Worm (Caenorhabditis elegans) whole organism, L1 larva: ENCODE data around the gene F18A12.2.

Source experiments
- C04F5.9 ChIP-seq: sonication (generic microtip); optimal IDR thresholded peaks from 2 replicates; lab custom pipeline; 2016; ENCODE audit warnings: missing genetic modification characterization, missing compliant biosample characterization
- C16A3.4 ChIP-seq: fragments of 150-350 bp; optimal IDR thresholded peaks from 2 replicates; lab custom pipeline; 2014; ENCODE audit warnings: missing biosample characterization, missing genetic modification characterization
- F16B12.6 ChIP-seq: fragments of 150-350 bp; optimal IDR thresholded peaks from 2 replicates; lab custom pipeline; 2014; ENCODE audit warnings: missing biosample characterization, missing genetic modification characterization
- Y116A8C.19 ChIP-seq: sonication (generic microtip); optimal IDR thresholded peaks from 2 replicates; lab custom pipeline; 2016; ENCODE audit warnings: missing compliant biosample characterization, missing genetic modification characterization, borderline replicate concordance
- alr-1 ChIP-seq: fragments of 200-800 bp; sonication (Bioruptor generic); optimal IDR thresholded peaks from 2 replicates; lab custom pipeline; 2018; ENCODE audit warnings: borderline replicate concordance, mild to moderate bottlenecking, missing genetic modification characterization, missing compliant biosample characterization
- ama-1 ChIP-seq: fragments of 150-350 bp; optimal IDR thresholded peaks from 2 replicates; lab custom pipeline; 2014
- ceh-8 ChIP-seq: fragments of 200-800 bp; sonication (Bioruptor generic); optimal IDR thresholded peaks from 2 replicates; lab custom pipeline; 2018; ENCODE audit warnings: mild to moderate bottlenecking, missing genetic modification characterization, moderate library complexity, missing compliant biosample characterization
- dpl-1 ChIP-seq, 3 experiments: fragments of 150-350 bp in 2 of 3; sonication (generic microtip) in 1 of 3; optimal IDR thresholded peaks; 2 replicates each; lab custom pipeline; 2014 to 2017; ENCODE audit warnings: missing biosample characterization in 3 of 3, missing genetic modification characterization in 3 of 3, missing genetic modification reagents in 3 of 3
- efl-1 ChIP-seq, 4 experiments: fragments of 150-350 bp; optimal IDR thresholded peaks in 3 of 4; peaks in 1 of 4; 1 replicate in 1 of 4; 2 replicates in 3 of 4; lab custom pipeline; 2014; ENCODE audit warnings: missing biosample characterization in 2 of 4, missing genetic modification characterization in 2 of 4, missing genetic modification reagents in 2 of 4
- egl-13 ChIP-seq: sonication (generic microtip); optimal IDR thresholded peaks from 2 replicates; lab custom pipeline; 2016; ENCODE audit warnings: missing genotype, missing genetic modification reagents, missing genetic modification characterization, missing compliant biosample characterization
- elt-2 ChIP-seq: sonication (generic microtip); optimal IDR thresholded peaks from 2 replicates; lab custom pipeline; 2016; ENCODE audit warnings: missing genetic modification characterization, mild to moderate bottlenecking, inconsistent platforms, missing compliant biosample characterization, missing genetic modification reagents
- fkh-10 ChIP-seq: sonication (generic microtip); optimal IDR thresholded peaks from 2 replicates; lab custom pipeline; 2017; ENCODE audit warnings: missing biosample characterization, missing genetic modification reagents, missing genetic modification characterization
- fkh-8 ChIP-seq: sonication (generic microtip); optimal IDR thresholded peaks from 2 replicates; lab custom pipeline; 2016; ENCODE audit warnings: mild to moderate bottlenecking, missing genetic modification characterization, missing compliant biosample characterization
- grh-1 ChIP-seq: fragments of 200-800 bp; sonication (Bioruptor generic); IDR thresholded peaks from 2 replicates; pipeline ENCODE4 v1.3.6; 2022; ENCODE audit warnings: missing genetic modification reagents, missing genetic modification characterization, missing compliant biosample characterization
- hlh-4 ChIP-seq: sonication (generic microtip); optimal IDR thresholded peaks from 2 replicates; lab custom pipeline; 2016; ENCODE audit warnings: mild to moderate bottlenecking, missing genetic modification characterization, missing compliant biosample characterization
- hpl-2 ChIP-seq: fragments of 150-350 bp; optimal IDR thresholded peaks from 2 replicates; lab custom pipeline; 2014; ENCODE audit warnings: missing biosample characterization, missing genetic modification reagents, missing genetic modification characterization
- irx-1 ChIP-seq: sonication (generic microtip); optimal IDR thresholded peaks from 2 replicates; lab custom pipeline; 2016; ENCODE audit warnings: missing genetic modification characterization, missing compliant biosample characterization
- isw-1 ChIP-seq: fragments of 200-800 bp; sonication (Bioruptor generic); IDR thresholded peaks from 2 replicates; pipeline ENCODE4 v1.3.6; 2022; ENCODE audit warnings: missing genetic modification characterization, missing compliant biosample characterization
- jun-1 ChIP-seq: fragments of 150-350 bp; optimal IDR thresholded peaks from 2 replicates; lab custom pipeline; 2014; ENCODE audit warnings: missing biosample characterization, missing genetic modification reagents, missing genetic modification characterization
- lin-14 ChIP-seq: fragments of 200-800 bp; sonication (Bioruptor generic); optimal IDR thresholded peaks from 2 replicates; lab custom pipeline; 2018; ENCODE audit warnings: mild to moderate bottlenecking, missing genetic modification characterization, moderate library complexity, missing compliant biosample characterization
- lin-35 ChIP-seq, 2 experiments: fragments of 150-350 bp; optimal IDR thresholded peaks; 2 replicates each; lab custom pipeline; 2014; ENCODE audit warnings: missing biosample characterization in 2 of 2, missing genetic modification characterization in 2 of 2, missing genetic modification reagents in 2 of 2
- mdl-1 ChIP-seq, 2 experiments: fragments of 150-350 bp; optimal IDR thresholded peaks; 2 replicates each; lab custom pipeline; 2014 to 2017; ENCODE audit warnings: missing biosample characterization in 2 of 2, missing genetic modification characterization in 2 of 2, inconsistent platforms in 1 of 2
- mef-2 ChIP-seq: fragments of 150-350 bp; optimal IDR thresholded peaks from 2 replicates; lab custom pipeline; 2014; ENCODE audit warnings: missing biosample characterization, missing genetic modification characterization
- mep-1 ChIP-seq: fragments of 150-350 bp; optimal IDR thresholded peaks from 2 replicates; lab custom pipeline; 2014; ENCODE audit warnings: missing biosample characterization, missing genetic modification characterization
- nhr-12 ChIP-seq: sonication (generic microtip); optimal IDR thresholded peaks from 2 replicates; lab custom pipeline; 2017; ENCODE audit warnings: missing biosample characterization, missing genetic modification characterization
- nhr-20 ChIP-seq: sonication (generic microtip); optimal IDR thresholded peaks from 2 replicates; lab custom pipeline; 2016; ENCODE audit warnings: mild to moderate bottlenecking, missing genetic modification characterization, missing compliant biosample characterization
- nhr-28 ChIP-seq: fragments of 150-350 bp; optimal IDR thresholded peaks from 2 replicates; lab custom pipeline; 2014; ENCODE audit warnings: missing biosample characterization, missing genetic modification characterization
- nhr-47 ChIP-seq: sonication (generic microtip); optimal IDR thresholded peaks from 2 replicates; lab custom pipeline; 2016; ENCODE audit warnings: mild to moderate bottlenecking, missing genetic modification characterization, moderate library complexity, missing compliant biosample characterization
- nhr-71 ChIP-seq: sonication (generic microtip); optimal IDR thresholded peaks from 2 replicates; lab custom pipeline; 2016; ENCODE audit warnings: mild to moderate bottlenecking, missing genetic modification characterization, moderate library complexity, missing compliant biosample characterization
- nhr-77 ChIP-seq: fragments of 150-350 bp; optimal IDR thresholded peaks from 2 replicates; lab custom pipeline; 2014; ENCODE audit warnings: missing biosample characterization, missing genetic modification characterization
- nhr-84 ChIP-seq: sonication (generic microtip); optimal IDR thresholded peaks from 2 replicates; lab custom pipeline; 2017; ENCODE audit warnings: missing biosample characterization, missing genetic modification characterization
- nhr-85 ChIP-seq: sonication (generic microtip); peaks from one replicate; lab custom pipeline; 2016; ENCODE audit warnings: missing genetic modification characterization, inconsistent platforms, missing compliant biosample characterization
- nhr-90 ChIP-seq: sonication (generic microtip); optimal IDR thresholded peaks from 2 replicates; lab custom pipeline; 2016; ENCODE audit warnings: mild to moderate bottlenecking, missing genetic modification characterization, missing compliant biosample characterization; ENCODE audit not compliant: poor library complexity
- pag-3 ChIP-seq: sonication (generic microtip); optimal IDR thresholded peaks from 2 replicates; lab custom pipeline; 2017; ENCODE audit warnings: missing genetic modification characterization, mild to moderate bottlenecking, missing compliant biosample characterization, antibody characterized with exemption, borderline replicate concordance; ENCODE audit not compliant: insufficient read depth
- rnt-1 ChIP-seq: sonication (generic microtip); optimal IDR thresholded peaks from 2 replicates; lab custom pipeline; 2016; ENCODE audit warnings: mild to moderate bottlenecking, missing genetic modification characterization, moderate library complexity, missing compliant biosample characterization
- skn-1 ChIP-seq: fragments of 150-350 bp; optimal IDR thresholded peaks from 2 replicates; lab custom pipeline; 2014; ENCODE audit warnings: missing biosample characterization, missing genetic modification characterization
- snpc-4 ChIP-seq: fragments of 150-350 bp; optimal IDR thresholded peaks from 2 replicates; lab custom pipeline; 2014; ENCODE audit warnings: missing biosample characterization, missing genetic modification characterization
- sox-4 ChIP-seq: sonication (generic microtip); optimal IDR thresholded peaks from 2 replicates; lab custom pipeline; 2016; ENCODE audit warnings: missing genetic modification characterization, missing compliant biosample characterization
- sptf-1 ChIP-seq: fragments of 150-350 bp; optimal IDR thresholded peaks from 2 replicates; lab custom pipeline; 2014; ENCODE audit warnings: missing biosample characterization, missing genetic modification characterization
- unc-130 ChIP-seq: fragments of 150-350 bp; optimal IDR thresholded peaks from 2 replicates; lab custom pipeline; 2017; ENCODE audit warnings: missing biosample characterization, missing genetic modification characterization, inconsistent platforms
- unc-30 ChIP-seq: sonication (generic microtip); optimal IDR thresholded peaks from 2 replicates; lab custom pipeline; 2017; ENCODE audit warnings: missing biosample characterization, missing genetic modification characterization
- vab-15 ChIP-seq: sonication (generic microtip); optimal IDR thresholded peaks from 2 replicates; lab custom pipeline; 2017; ENCODE audit warnings: missing genotype, mild to moderate bottlenecking, missing genetic modification characterization, missing compliant biosample characterization
- zag-1 ChIP-seq: fragments of 150-350 bp; optimal IDR thresholded peaks from 2 replicates; lab custom pipeline; 2014; ENCODE audit warnings: missing biosample characterization, missing genetic modification characterization
- ztf-11 ChIP-seq, 2 experiments: sonication (generic microtip); optimal IDR thresholded peaks; 2 replicates each; lab custom pipeline; 2016 to 2017; ENCODE audit warnings: missing genetic modification characterization in 2 of 2, missing biosample characterization in 1 of 2, missing compliant biosample characterization in 1 of 2
- ztf-4 ChIP-seq: fragments of 150-350 bp; optimal IDR thresholded peaks from 2 replicates; lab custom pipeline; 2014; ENCODE audit warnings: missing biosample characterization, missing genetic modification characterization

Gene F18A12.2

DNA sequence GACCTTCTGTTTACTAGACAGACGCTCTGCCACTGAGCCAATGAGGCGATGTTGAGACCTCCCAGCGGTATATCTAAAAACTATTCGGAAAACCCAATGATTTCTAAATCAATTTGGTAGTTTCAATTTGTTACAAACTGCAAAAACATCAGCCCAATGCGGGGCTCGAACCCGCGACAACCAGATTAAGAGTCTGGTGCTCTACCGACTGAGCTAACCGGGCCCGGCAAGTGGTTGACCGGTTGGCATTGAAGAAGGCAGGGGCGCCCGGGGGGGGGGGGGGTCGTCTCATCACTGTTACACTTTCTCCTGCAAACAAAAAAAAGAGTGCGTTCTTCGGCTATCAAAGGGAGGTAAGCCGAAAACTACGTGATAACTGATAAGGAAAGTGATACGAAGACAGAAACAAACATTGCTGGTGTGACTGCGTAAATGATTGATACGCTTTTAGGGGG lies 24.6 kb downstream of the F18A12.2 start (continued):
- TF ChIP-seq sox-4 (tag; lab: Kevin White, UChicago) (no peak), vab-15 (tag; lab: Kevin White, UChicago) (no peak), nhr-28 (tag; lab: Kevin White, UChicago) (no peak), skn-1 (tag; lab: Kevin White, UChicago) (no peak), fkh-8 (no peak), hlh-4 (tag; lab: Kevin White, UChicago) (no peak), ceh-8 (no peak), F16B12.6 (tag; lab: Kevin White, UChicago) (no peak), unc-30 (no peak), nhr-47 (peak; percentile 64), pag-3 (tag; lab: Kevin White, UChicago) (no peak), nhr-84 (tag; lab: Kevin White, UChicago) (no peak), ama-1 (lab: Kevin White, UChicago) (no peak), nhr-90 (peak; percentile 75), mef-2 (tag; lab: Kevin White, UChicago) (no peak), nhr-20 (tag; lab: Kevin White, UChicago) (peak; percentile 39), zag-1 (tag; lab: Kevin White, UChicago) (no peak), fkh-10 (GFP tag; lab: Kevin White, UChicago) (no peak), jun-1 (tag; lab: Kevin White, UChicago) (peak; percentile 6), snpc-4 (tag; lab: Kevin White, UChicago) (no peak), irx-1 (tag; lab: Kevin White, UChicago) (no peak), nhr-77 (tag; lab: Kevin White, UChicago) (no peak), lin-14 (GFP tag; lab: Kevin White, UChicago) (peak; percentile 60), isw-1 (GFP tag; lab: Robert Waterston, UW) (no peak), rnt-1 (tag; lab: Kevin White, UChicago) (peak; percentile 51), egl-13 (tag; lab: Kevin White, UChicago) (no peak), dpl-1 (GFP tag; optimal IDR thresholded peaks at IDR 0.05; lab: Kevin White, UChicago) (peak in 1 of 3 experiments; percentile 3), C16A3.4 (tag; lab: Kevin White, UChicago) (no peak), efl-1 (optimal IDR thresholded peaks at IDR 0.05; lab: Kevin White, UChicago) (peak in 1 of 2 experiments; percentile 20), efl-1 (GFP tag; optimal IDR thresholded peaks at IDR 0.05 in 1 of 2; lab: Kevin White, UChicago) (no peak), mdl-1 (tag; optimal IDR thresholded peaks at IDR 0.05; lab: Kevin White, UChicago) (no peak), sptf-1 (tag; lab: Kevin White, UChicago) (no peak), ztf-11 (tag; optimal IDR thresholded peaks at IDR 0.05; lab: Kevin White, UChicago) (no peak), ztf-4 (tag; lab: Kevin White, UChicago) (no peak), elt-2 (tag; lab: Kevin White, UChicago) (peak; percentile 97), nhr-85 (peak; percentile 57), Y116A8C.19 (no peak), alr-1 (tag; lab: Kevin White, UChicago) (no peak), lin-35 (GFP tag; optimal IDR thresholded peaks at IDR 0.05; lab: Kevin White, UChicago) (peak in 1 of 2 experiments; percentile 54), nhr-12 (no peak), nhr-71 (tag; lab: Kevin White, UChicago) (peak; percentile 60), mep-1 (peak; percentile 16), unc-130 (tag; lab: Kevin White, UChicago) (no peak), C04F5.9 (no peak), grh-1 (GFP tag; lab: Robert Waterston, UW) (0 out of 2 replicates have a peak, but pooled peaks have one; percentile 6), hpl-2 (GFP tag; lab: Kevin White, UChicago) (no peak)
